Fruit fly (Drosophila melanogaster) whole organism, prepupa: ENCODE measurements around the gene CG13654.
A peak's percentile ranks its signal among the peaks of the same experiment; 100 is the strongest.

ENCODE experiments used
- CG10669 ChIP-seq: fragments of 200-800 bp; sonication (Bioruptor generic); optimal IDR thresholded peaks from 3 replicates; lab custom pipeline; 2018; ENCODE audit warnings: missing biosample characterization, mild to moderate bottlenecking, missing genetic modification characterization, moderate library complexity
- CG11294 ChIP-seq: fragments of 200-800 bp; sonication (Bioruptor generic); IDR thresholded peaks from 2 replicates; pipeline ENCODE4 v1.3.6; 2022; ENCODE audit warnings: missing biosample characterization, missing genetic modification characterization
- CG11762 ChIP-seq: fragments of 200-800 bp; sonication (Bioruptor generic); optimal IDR thresholded peaks from 3 replicates; lab custom pipeline; 2016; ENCODE audit warnings: missing biosample characterization, missing genetic modification characterization; ENCODE audit not compliant: insufficient read depth
- CG11902 ChIP-seq: fragments of 200-800 bp; sonication (Bioruptor generic); optimal IDR thresholded peaks from 3 replicates; lab custom pipeline; 2016; ENCODE audit warnings: missing biosample characterization, missing genetic modification characterization
- CG15336 ChIP-seq: fragments of 200-800 bp; sonication (Bioruptor generic); IDR thresholded peaks from 2 replicates; pipeline ENCODE4 v1.3.6; 2022; ENCODE audit warnings: missing biosample characterization, missing genetic modification characterization
- CG1621 ChIP-seq: fragments of 200-800 bp; sonication (Bioruptor generic); optimal IDR thresholded peaks from 3 replicates; lab custom pipeline; 2018; ENCODE audit warnings: missing biosample characterization, mild to moderate bottlenecking, missing genetic modification characterization
- CG31627 ChIP-seq: fragments of 200-800 bp; sonication (Bioruptor generic); optimal IDR thresholded peaks from 3 replicates; lab custom pipeline; 2016; ENCODE audit warnings: missing biosample characterization, missing genetic modification characterization
- CG32006 ChIP-seq: fragments of 200-800 bp; sonication (Bioruptor generic); optimal IDR thresholded peaks from 3 replicates; lab custom pipeline; 2017; ENCODE audit warnings: missing biosample characterization, mild to moderate bottlenecking, missing genetic modification characterization
- CG6276 ChIP-seq: fragments of 200-800 bp; sonication (Bioruptor generic); optimal IDR thresholded peaks from 2 replicates; lab custom pipeline; 2017; ENCODE audit warnings: missing biosample characterization, mild to moderate bottlenecking, missing genetic modification characterization
- CG6792 ChIP-seq: fragments of 200-800 bp; sonication (Bioruptor generic); optimal IDR thresholded peaks from 3 replicates; lab custom pipeline; 2016; ENCODE audit warnings: missing biosample characterization, missing genetic modification characterization
- CG6808 ChIP-seq: fragments of 200-800 bp; sonication (Bioruptor generic); optimal IDR thresholded peaks from 3 replicates; lab custom pipeline; 2017; ENCODE audit warnings: missing biosample characterization, missing genetic modification characterization, mild to moderate bottlenecking, moderate library complexity, missing genetic modification reagents
- CG8319 ChIP-seq: fragments of 200-800 bp; sonication (Bioruptor generic); optimal IDR thresholded peaks from 3 replicates; lab custom pipeline; 2016; ENCODE audit warnings: missing biosample characterization, missing genetic modification characterization
- CG8632 ChIP-seq: fragments of 200-800 bp; sonication (Bioruptor generic); optimal IDR thresholded peaks from 3 replicates; lab custom pipeline; 2016; ENCODE audit warnings: missing biosample characterization, missing genetic modification characterization
- CG9139 ChIP-seq: fragments of 200-800 bp; sonication (Bioruptor generic); optimal IDR thresholded peaks from 3 replicates; lab custom pipeline; 2017; ENCODE audit warnings: missing biosample characterization, mild to moderate bottlenecking, missing genetic modification characterization
- Eip75B ChIP-seq: fragments of 200-800 bp; sonication (Bioruptor generic); optimal IDR thresholded peaks from 3 replicates; lab custom pipeline; 2016; ENCODE audit warnings: missing biosample characterization, missing genetic modification characterization
- Eip78C ChIP-seq: fragments of 200-800 bp; sonication (Bioruptor generic); peaks from one replicate; lab custom pipeline; 2016; ENCODE audit warnings: missing biosample characterization, missing genetic modification characterization
- Eip93F ChIP-seq: fragments of 200-800 bp; sonication (Bioruptor generic); optimal IDR thresholded peaks from 2 replicates; lab custom pipeline; 2016; ENCODE audit warnings: missing biosample characterization, mild to moderate bottlenecking, missing genetic modification characterization
- Gug ChIP-seq: fragments of 200-800 bp; sonication (Bioruptor generic); IDR thresholded peaks from 2 replicates; pipeline ENCODE4 v1.3.6; 2022; ENCODE audit warnings: missing biosample characterization, missing genetic modification characterization
- Hr38 ChIP-seq: sonication (Bioruptor generic); optimal IDR thresholded peaks from 2 replicates; lab custom pipeline; 2016; ENCODE audit warnings: missing biosample characterization, missing genetic modification characterization
- Hr39 ChIP-seq: fragments of 200-800 bp; sonication (Bioruptor generic); optimal IDR thresholded peaks from 2 replicates; lab custom pipeline; 2016; ENCODE audit warnings: missing biosample characterization, missing genetic modification characterization
- Met ChIP-seq: fragments of 200-800 bp; sonication (Bioruptor generic); optimal IDR thresholded peaks from 3 replicates; lab custom pipeline; 2016; ENCODE audit warnings: missing biosample characterization, missing genetic modification characterization
- Sox15 ChIP-seq: fragments of 200-800 bp; sonication (Bioruptor generic); optimal IDR thresholded peaks from 3 replicates; lab custom pipeline; 2016; ENCODE audit warnings: missing biosample characterization, missing genetic modification characterization
- acj6 ChIP-seq: fragments of 200-800 bp; sonication (Bioruptor generic); optimal IDR thresholded peaks from 3 replicates; lab custom pipeline; 2016; ENCODE audit warnings: missing biosample characterization, missing genetic modification characterization
- dsx ChIP-seq: fragments of 200-800 bp; optimal IDR thresholded peaks from 3 replicates; lab custom pipeline; 2019; ENCODE audit warnings: missing biosample characterization, mild to moderate bottlenecking, missing genetic modification characterization, moderate library complexity; ENCODE audit not compliant: poor library complexity, severe bottlenecking
- eg ChIP-seq: fragments of 200-800 bp; sonication (Bioruptor generic); IDR thresholded peaks from 3 replicates; pipeline ENCODE4 v1.3.6; 2022; ENCODE audit warnings: missing biosample characterization, missing genetic modification characterization
- esn ChIP-seq: fragments of 200-800 bp; sonication (Bioruptor generic); optimal IDR thresholded peaks from 2 replicates; lab custom pipeline; 2016; ENCODE audit warnings: missing biosample characterization, mild to moderate bottlenecking, missing genetic modification characterization, moderate library complexity
- fd85E ChIP-seq: fragments of 200-800 bp; sonication (Bioruptor generic); optimal IDR thresholded peaks from 3 replicates; lab custom pipeline; 2016; ENCODE audit warnings: missing biosample characterization, missing genetic modification characterization
- fkh ChIP-seq: fragments of 200-800 bp; sonication (Bioruptor generic); optimal IDR thresholded peaks from 3 replicates; lab custom pipeline; 2017; ENCODE audit warnings: missing biosample characterization, mild to moderate bottlenecking, missing genetic modification characterization, moderate library complexity
- lz ChIP-seq: fragments of 200-800 bp; sonication (Bioruptor generic); optimal IDR thresholded peaks from 3 replicates; lab custom pipeline; 2016; ENCODE audit warnings: missing biosample characterization, missing genetic modification characterization
- ss ChIP-seq, 2 experiments: fragments of 200-800 bp; sonication (Bioruptor generic); optimal IDR thresholded peaks; 2 replicates in 1 of 2; 3 replicates in 1 of 2; lab custom pipeline; 2017 to 2018; ENCODE audit warnings: mild to moderate bottlenecking in 2 of 2, missing biosample characterization in 2 of 2, missing genetic modification characterization in 2 of 2, moderate library complexity in 1 of 2
- svp ChIP-seq: fragments of 200-800 bp; sonication (Bioruptor generic); peaks from one replicate; lab custom pipeline; 2016; ENCODE audit warnings: missing biosample characterization, missing genetic modification characterization
- topi ChIP-seq: fragments of 200-800 bp; sonication (Bioruptor generic); optimal IDR thresholded peaks from 3 replicates; lab custom pipeline; 2016; ENCODE audit warnings: missing biosample characterization, missing genetic modification characterization
- vri ChIP-seq: fragments of 200-800 bp; sonication (Bioruptor generic); optimal IDR thresholded peaks from 3 replicates; lab custom pipeline; 2016; ENCODE audit warnings: missing biosample characterization, mild to moderate bottlenecking, missing genetic modification characterization

The CG13654 gene

DNA sequence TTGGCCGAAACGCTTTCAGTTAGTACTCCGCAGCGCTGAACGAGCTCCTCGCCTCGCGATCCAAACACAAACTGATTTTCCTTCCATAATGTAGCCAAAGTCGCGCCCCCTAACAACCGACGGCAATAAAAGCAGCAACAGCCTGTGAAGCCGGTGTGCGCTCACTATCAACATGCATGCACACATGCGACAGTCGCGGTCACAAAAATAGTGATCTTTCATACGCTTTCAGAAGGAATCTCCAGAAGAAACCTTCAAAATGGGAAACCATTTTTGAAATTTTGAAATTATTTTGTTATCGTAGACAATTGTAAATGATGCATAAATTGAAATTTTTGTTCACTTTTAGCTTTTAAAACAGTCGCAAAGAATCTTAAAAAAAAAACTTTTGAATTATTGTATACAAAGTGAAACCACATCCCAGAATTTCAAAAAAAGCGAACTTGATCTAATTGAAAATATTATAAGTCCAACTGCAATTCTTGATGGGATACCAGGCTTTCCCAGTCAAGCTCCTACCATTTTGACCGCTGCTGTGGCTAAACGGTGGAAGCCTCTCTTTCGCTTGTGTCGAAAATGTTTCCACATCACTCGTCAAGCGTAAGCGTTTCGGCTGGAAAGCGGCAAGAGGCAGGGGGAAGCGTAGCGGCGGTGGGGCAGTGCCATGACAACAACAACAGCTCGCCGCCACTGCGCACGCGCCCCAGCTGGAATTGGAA lies 32.8 kb downstream of the CG13654 start, which contains the start of gene Cad96Cb (continued):
- TF ChIP-seq CG8319 (GFP tag; lab: Kevin White, UChicago) (peak; percentile 89), CG6792 (GFP tag; lab: Kevin White, UChicago) (peak; percentile 90), CG8632 (GFP tag; lab: Kevin White, UChicago) (peak; percentile 89), CG6808 (GFP tag; lab: Kevin White, UChicago) (peak; percentile 93), Gug (peak; percentile 79), Hr38 (GFP tag; lab: Kevin White, UChicago) (peak; percentile 12), CG32006 (peak; percentile 98), acj6 (GFP tag; lab: Kevin White, UChicago) (peak; percentile 91), svp (GFP tag; lab: Kevin White, UChicago) (peak; percentile 98), CG10669 (GFP tag; lab: Kevin White, UChicago) (peak; percentile 89), CG11902 (peak; percentile 85), topi (GFP tag; lab: Kevin White, UChicago) (peak; percentile 95), CG1621 (tag; lab: Kevin White, UChicago) (peak; percentile 71), Eip78C (GFP tag; lab: Kevin White, UChicago) (peak; percentile 99), CG15336 (peak; percentile 90), CG11762 (GFP tag; lab: Kevin White, UChicago) (peak; percentile 93), CG11294 (GFP tag; lab: Robert Waterston, UW) (peak; percentile 61), vri (peak; percentile 79), Eip93F (peak; percentile 50), esn (GFP tag; lab: Kevin White, UChicago) (peak; percentile 95), eg (peak; percentile 80; the same call in 2 of the 3 replicates), Sox15 (peak; percentile 84), Hr39 (GFP tag; lab: Kevin White, UChicago) (peak; percentile 92), lz (GFP tag; lab: Kevin White, UChicago) (peak; percentile 92), CG31627 (GFP tag; lab: Kevin White, UChicago) (peak; percentile 92), fd85E (GFP tag; lab: Kevin White, UChicago) (peak; percentile 57), CG6276 (GFP tag; lab: Kevin White, UChicago) (peak; percentile 97), Eip75B (GFP tag; lab: Kevin White, UChicago) (peak; percentile 91), Met (peak; percentile 95)

DNA sequence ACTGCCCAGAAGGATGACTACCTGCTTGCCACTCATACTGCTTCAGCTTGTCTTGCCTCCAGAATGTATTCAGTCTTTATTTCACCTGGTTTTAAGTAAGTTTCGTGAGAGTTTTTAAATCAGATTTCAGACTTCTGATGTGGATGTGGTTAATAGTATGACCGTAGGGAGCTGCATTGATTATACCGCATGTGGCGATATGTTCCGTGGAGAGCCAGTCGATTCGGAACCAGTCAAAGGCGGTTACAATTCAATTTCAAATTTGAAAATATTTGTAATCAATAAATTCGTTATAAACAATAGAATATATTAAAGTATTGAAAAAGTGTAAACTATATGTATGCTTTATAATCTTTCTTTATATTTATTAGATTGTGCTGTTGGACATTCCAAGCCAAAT lies 35.7 kb downstream of the CG13654 start, which contains the start of gene Sil1:
Sil1 (minus strand) TSS at position 168 of the 400 bp plus-strand sequence.
- TF ChIP-seq CG1621 (tag; lab: Kevin White, UChicago) (peak; percentile 45), CG11294 (GFP tag; lab: Robert Waterston, UW) (no peak), Eip93F (no peak)
- TF ChIP-seq, all 60 proteins: peak for 1

DNA sequence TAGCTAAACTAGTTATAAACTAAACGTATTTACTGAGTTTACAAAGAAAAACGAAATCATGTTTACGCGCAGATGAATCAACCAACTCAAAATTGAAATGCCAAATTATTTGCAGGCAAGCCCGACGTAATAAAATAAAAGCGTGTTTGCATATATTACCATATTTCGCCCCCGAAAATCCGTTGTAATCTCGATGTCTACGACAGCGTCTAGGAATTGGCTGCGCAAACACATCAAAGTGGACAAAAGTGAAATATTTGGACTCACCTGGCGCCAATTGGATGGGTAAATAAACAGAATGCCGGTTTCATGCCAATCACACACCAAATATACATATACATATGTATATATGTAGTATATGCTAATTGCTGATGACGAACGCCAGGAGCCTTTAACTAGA lies 36.5 kb downstream of the CG13654 start:
- peak; percentile 16 for TF ChIP-seq Eip78C (GFP tag; lab: Kevin White, UChicago)
- TF ChIP-seq CG1621 (tag; lab: Kevin White, UChicago): no peak
- peak; percentile 56 for TF ChIP-seq fkh (GFP tag; lab: Kevin White, UChicago)

DNA sequence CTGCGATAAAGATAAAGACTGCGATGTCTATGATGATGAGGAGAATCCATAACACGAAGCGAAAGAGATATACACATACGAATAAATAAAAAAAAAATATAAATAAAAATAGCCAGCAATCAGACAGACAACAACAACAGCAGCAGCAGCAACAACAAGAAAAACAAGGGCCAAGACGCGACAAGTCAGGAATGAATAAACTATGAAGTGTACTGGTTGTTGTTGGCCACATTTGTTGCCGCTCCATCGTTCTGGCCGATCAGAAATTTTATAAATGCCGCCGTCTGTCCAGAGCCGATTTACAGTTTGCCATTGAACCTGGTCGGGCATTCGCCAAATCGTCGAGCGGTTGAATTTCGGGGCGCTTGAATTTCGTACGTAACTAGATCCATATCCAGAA lies 37.7 kb downstream of the CG13654 start, which contains the start of gene Jhbp7:
Jhbp7 (plus strand) TSS at position 301 of the 400 bp plus-strand sequence.
- no peak for TF ChIP-seq CG9139 (GFP tag; lab: Kevin White, UChicago)
- TF ChIP-seq dsx (GFP tag; lab: Kevin White, UChicago): peak; percentile 8
- TF ChIP-seq ss (GFP tag; optimal IDR thresholded peaks at IDR 0.05; lab: Kevin White, UChicago): peak in 1 of 2 experiments; percentile 0
